Fruit fly (Drosophila melanogaster) whole organism, pupa: ENCODE data around the gene phu.

Experiments
- CG10348 ChIP-seq: fragments of 200-800 bp; sonication (Bioruptor generic); IDR thresholded peaks from 2 replicates; pipeline ENCODE4 v1.3.6; 2022; ENCODE audit warnings: missing biosample characterization, missing genetic modification characterization
- CG13204 ChIP-seq: fragments of 200-800 bp; sonication (Bioruptor generic); optimal IDR thresholded peaks from 2 replicates; lab custom pipeline; 2018; ENCODE audit warnings: missing biosample characterization, mild to moderate bottlenecking, missing genetic modification characterization, moderate library complexity
- CG14655 ChIP-seq: fragments of 200-800 bp; sonication (Bioruptor generic); optimal IDR thresholded peaks from 3 replicates; lab custom pipeline; 2017; ENCODE audit warnings: mild to moderate bottlenecking, missing biosample characterization, missing genetic modification reagents, missing genetic modification characterization
- CG17806 ChIP-seq: fragments of 200-800 bp; sonication (Bioruptor generic); optimal IDR thresholded peaks from 2 replicates; lab custom pipeline; 2018; ENCODE audit warnings: missing biosample characterization, mild to moderate bottlenecking, missing genetic modification characterization, moderate library complexity
- CG34367 ChIP-seq: fragments of 200-800 bp; sonication (Bioruptor generic); optimal IDR thresholded peaks from 2 replicates; lab custom pipeline; 2018; ENCODE audit warnings: missing biosample characterization, mild to moderate bottlenecking, missing genetic modification characterization
- CG4496 ChIP-seq: fragments of 200-800 bp; sonication (Bioruptor generic); IDR thresholded peaks from 3 replicates; pipeline ENCODE4 v1.3.6; 2022; ENCODE audit warnings: missing biosample characterization, missing genetic modification characterization
- CG8159 ChIP-seq: fragments of 200-800 bp; sonication (Bioruptor generic); optimal IDR thresholded peaks from 3 replicates; lab custom pipeline; 2018; ENCODE audit warnings: missing biosample characterization, mild to moderate bottlenecking, missing genetic modification characterization, moderate library complexity
- CG9948 ChIP-seq: fragments of 200-800 bp; sonication (Bioruptor generic); optimal IDR thresholded peaks from 2 replicates; lab custom pipeline; 2018; ENCODE audit warnings: missing biosample characterization, mild to moderate bottlenecking, missing genetic modification characterization, moderate library complexity
- Ets98B ChIP-seq: fragments of 200-800 bp; sonication (Bioruptor generic); IDR thresholded peaks from 2 replicates; pipeline ENCODE4 v1.3.6; 2022; ENCODE audit warnings: missing biosample characterization, missing genetic modification characterization
- Pif1B ChIP-seq: fragments of 200-800 bp; sonication (Bioruptor generic); optimal IDR thresholded peaks from 3 replicates; lab custom pipeline; 2016; ENCODE audit warnings: missing biosample characterization, missing genetic modification characterization
- Snoo ChIP-seq: fragments of 200-800 bp; sonication (Bioruptor generic); optimal IDR thresholded peaks from 3 replicates; lab custom pipeline; 2017; ENCODE audit warnings: missing biosample characterization, mild to moderate bottlenecking, missing genetic modification characterization, inconsistent platforms
- fd96Ca ChIP-seq: fragments of 200-800 bp; sonication (Bioruptor generic); IDR thresholded peaks from 3 replicates; pipeline ENCODE4 v1.3.6; 2022; ENCODE audit warnings: missing biosample characterization, missing genetic modification characterization
- gl ChIP-seq: fragments of 200-800 bp; sonication (Bioruptor generic); optimal IDR thresholded peaks from 2 replicates; lab custom pipeline; 2018; ENCODE audit warnings: missing biosample characterization, mild to moderate bottlenecking, missing genetic modification characterization
- rn ChIP-seq: fragments of 200-800 bp; sonication (Bioruptor generic); IDR thresholded peaks from 2 replicates; pipeline ENCODE4 v1.3.6; 2022; ENCODE audit warnings: missing biosample characterization, missing genetic modification characterization

dm6 chr3R:9488493-9488892 is 6.1 kb upstream of the phu start:
- no peak for TF ChIP-seq CG17806 (tag; lab: Kevin White, UChicago)
- TF ChIP-seq CG9948 (tag; lab: Kevin White, UChicago) = no peak
- TF ChIP-seq gl (tag; lab: Kevin White, UChicago) = no peak
- TF ChIP-seq fd96Ca = no peak
- no peak for TF ChIP-seq CG14655 (GFP tag; lab: Kevin White, UChicago)
- no peak for TF ChIP-seq CG4496 (GFP tag; lab: Robert Waterston, UW)
- no peak for TF ChIP-seq rn
- no peak for TF ChIP-seq CG13204
- no peak for TF ChIP-seq CG8159
- TF ChIP-seq Pif1B (GFP tag; lab: Kevin White, UChicago) = no peak
- TF ChIP-seq CG34367 = no peak
- no peak for TF ChIP-seq Snoo
- no peak for TF ChIP-seq Ets98B (GFP tag; lab: Robert Waterston, UW)
- TF ChIP-seq CG10348 (GFP tag; lab: Robert Waterston, UW) = no peak
